Worm (Caenorhabditis elegans) whole organism, young adult: ENCODE data around the gene C28D4.8.
A peak's percentile ranks its signal among the peaks of the same experiment; 100 is the strongest.

Source experiments
- B0261.1 ChIP-seq: sonication (generic microtip); optimal IDR thresholded peaks from 2 replicates; lab custom pipeline; 2016; ENCODE audit warnings: mild to moderate bottlenecking, missing genetic modification characterization, moderate library complexity, missing compliant biosample characterization
- B0336.3 ChIP-seq: fragments of 200-800 bp; sonication (Bioruptor generic); IDR thresholded peaks from 2 replicates; pipeline ENCODE4 v1.3.6; 2022; ENCODE audit warnings: missing genetic modification characterization, missing compliant biosample characterization
- C17E4.6 ChIP-seq: fragments of 200-800 bp; sonication (Bioruptor generic); IDR thresholded peaks from 2 replicates; pipeline ENCODE4 v1.3.6; 2022; ENCODE audit warnings: missing genetic modification reagents, missing genetic modification characterization, missing compliant biosample characterization
- F22D6.2 ChIP-seq: sonication (generic microtip); optimal IDR thresholded peaks from 2 replicates; lab custom pipeline; 2016; ENCODE audit warnings: mild to moderate bottlenecking, missing genetic modification characterization, missing compliant biosample characterization
- F49E8.2 ChIP-seq: sonication (generic microtip); optimal IDR thresholded peaks from 3 replicates; lab custom pipeline; 2017; ENCODE audit warnings: missing genetic modification characterization, mild to moderate bottlenecking, missing compliant biosample characterization, antibody characterized with exemption, moderate library complexity; ENCODE audit not compliant: insufficient read depth
- Y79H2A.3 ChIP-seq: fragments of 200-800 bp; sonication (Bioruptor generic); conservative IDR thresholded peaks from 2 replicates; pipeline ENCODE4 v1.3.6; 2022; ENCODE audit warnings: missing genetic modification reagents, missing genetic modification characterization, missing compliant biosample characterization
- akir-1 ChIP-seq: fragments of 200-800 bp; sonication (Bioruptor generic); optimal IDR thresholded peaks from 2 replicates; lab custom pipeline; 2018; ENCODE audit warnings: mild to moderate bottlenecking, missing genetic modification characterization, moderate library complexity, missing compliant biosample characterization
- aptf-2 ChIP-seq: fragments of 200-800 bp; sonication (Bioruptor generic); conservative IDR thresholded peaks from 2 replicates; pipeline ENCODE4 v1.3.6; 2022; ENCODE audit warnings: missing genetic modification reagents, missing genetic modification characterization, missing compliant biosample characterization
- athp-1 ChIP-seq: sonication (generic microtip); optimal IDR thresholded peaks from 2 replicates; lab custom pipeline; 2017; ENCODE audit warnings: mild to moderate bottlenecking, missing genetic modification characterization, missing compliant biosample characterization
- bed-2 ChIP-seq: fragments of 200-800 bp; sonication (Bioruptor generic); IDR thresholded peaks from 2 replicates; pipeline ENCODE4 v1.3.6; 2022; ENCODE audit warnings: missing genetic modification reagents, missing genetic modification characterization, missing compliant biosample characterization
- ccch-3 ChIP-seq: fragments of 200-800 bp; sonication (Bioruptor generic); optimal IDR thresholded peaks from 2 replicates; lab custom pipeline; 2018; ENCODE audit warnings: mild to moderate bottlenecking, missing genetic modification characterization, missing compliant biosample characterization
- cebp-1 ChIP-seq, 2 experiments: fragments of 200-800 bp in 1 of 2; sonication (Bioruptor generic) in 1 of 2; sonication (generic microtip) in 1 of 2; IDR thresholded peaks in 1 of 2; optimal IDR thresholded peaks in 1 of 2; 2 replicates each; pipeline versions ENCODE4 v1.3.6 to Lab custom; 2017 to 2022; ENCODE audit warnings: missing compliant biosample characterization in 2 of 2, missing genetic modification characterization in 2 of 2, mild to moderate bottlenecking in 1 of 2, missing genetic modification reagents in 1 of 2, moderate library complexity in 1 of 2
- ceh-27 ChIP-seq: fragments of 200-800 bp; sonication (Bioruptor generic); optimal IDR thresholded peaks from 2 replicates; lab custom pipeline; 2018; ENCODE audit warnings: mild to moderate bottlenecking, missing genetic modification characterization, moderate library complexity, missing compliant biosample characterization
- ceh-58 ChIP-seq: fragments of 200-800 bp; sonication (Bioruptor generic); IDR thresholded peaks from 2 replicates; pipeline ENCODE4 v1.3.6; 2022; ENCODE audit warnings: missing genetic modification characterization, missing compliant biosample characterization
- die-1 ChIP-seq: sonication (generic microtip); optimal IDR thresholded peaks from 2 replicates; lab custom pipeline; 2016; ENCODE audit warnings: missing genotype, mild to moderate bottlenecking, missing genetic modification characterization, missing compliant biosample characterization
- dox-1 ChIP-seq: fragments of 200-800 bp; sonication (Bioruptor generic); IDR thresholded peaks from 2 replicates; pipeline ENCODE4 v1.3.6; 2022; ENCODE audit warnings: missing genetic modification reagents, missing genetic modification characterization, missing compliant biosample characterization
- dpl-1 ChIP-seq: fragments of 150-350 bp; optimal IDR thresholded peaks from 2 replicates; lab custom pipeline; 2014; ENCODE audit warnings: missing biosample characterization, missing genetic modification reagents, missing genetic modification characterization
- efl-1 ChIP-seq: fragments of 150-350 bp; optimal IDR thresholded peaks from 2 replicates; lab custom pipeline; 2014; ENCODE audit warnings: missing biosample characterization, missing genetic modification reagents, missing genetic modification characterization
- egl-18 ChIP-seq: fragments of 200-800 bp; sonication (Bioruptor generic); IDR thresholded peaks from 2 replicates; pipeline ENCODE4 v1.3.6; 2022; ENCODE audit warnings: missing genetic modification reagents, missing genetic modification characterization, missing compliant biosample characterization
- egrh-3 ChIP-seq: fragments of 200-800 bp; sonication (Bioruptor generic); IDR thresholded peaks from 2 replicates; pipeline ENCODE4 v1.3.6; 2022; ENCODE audit warnings: missing genetic modification reagents, missing genetic modification characterization, missing compliant biosample characterization
- ekl-4 ChIP-seq: fragments of 200-800 bp; sonication (Bioruptor generic); IDR thresholded peaks from 2 replicates; pipeline ENCODE4 v1.3.6; 2022; ENCODE audit warnings: missing genetic modification reagents, missing genetic modification characterization, missing compliant biosample characterization
- ets-4 ChIP-seq: fragments of 200-800 bp; sonication (Bioruptor generic); optimal IDR thresholded peaks from 2 replicates; lab custom pipeline; 2018; ENCODE audit warnings: mild to moderate bottlenecking, missing genetic modification characterization, missing compliant biosample characterization
- hmg-1.2 ChIP-seq: fragments of 200-800 bp; sonication (Bioruptor generic); IDR thresholded peaks from 2 replicates; pipeline ENCODE4 v1.3.6; 2022; ENCODE audit warnings: missing genetic modification reagents, missing genetic modification characterization, missing compliant biosample characterization
- hsf-1 ChIP-seq: fragments of 200-800 bp; sonication (Bioruptor generic); IDR thresholded peaks from 2 replicates; pipeline ENCODE4 v1.3.6; 2022; ENCODE audit warnings: missing genetic modification reagents, missing genetic modification characterization, missing compliant biosample characterization
- lag-1 ChIP-seq: fragments of 200-800 bp; sonication (Bioruptor generic); IDR thresholded peaks from 2 replicates; pipeline ENCODE4 v1.3.6; 2022; ENCODE audit warnings: missing genetic modification reagents, missing genetic modification characterization, missing compliant biosample characterization
- let-607 ChIP-seq, 2 experiments: fragments of 200-800 bp in 1 of 2; sonication (Bioruptor generic) in 1 of 2; sonication (generic microtip) in 1 of 2; optimal IDR thresholded peaks; 2 replicates each; lab custom pipeline; 2016 to 2018; ENCODE audit warnings: mild to moderate bottlenecking in 2 of 2, missing compliant biosample characterization in 2 of 2, missing genetic modification characterization in 2 of 2, moderate library complexity in 2 of 2, missing genotype in 1 of 2
- lin-40 ChIP-seq: sonication (generic microtip); optimal IDR thresholded peaks from 2 replicates; lab custom pipeline; 2016; ENCODE audit warnings: missing genetic modification characterization, mild to moderate bottlenecking, missing compliant biosample characterization, missing genotype, missing genetic modification reagents
- lin-54 ChIP-seq: fragments of 200-800 bp; sonication (Bioruptor generic); optimal IDR thresholded peaks from 2 replicates; lab custom pipeline; 2018; ENCODE audit warnings: mild to moderate bottlenecking, missing genetic modification characterization, missing compliant biosample characterization
- lir-1 ChIP-seq: fragments of 200-800 bp; sonication (Bioruptor generic); conservative IDR thresholded peaks from 2 replicates; pipeline ENCODE4 v1.3.6; 2022; ENCODE audit warnings: missing genetic modification reagents, missing genetic modification characterization, missing compliant biosample characterization
- madf-6 ChIP-seq: fragments of 200-800 bp; sonication (Bioruptor generic); IDR thresholded peaks from 2 replicates; pipeline ENCODE4 v1.3.6; 2022; ENCODE audit warnings: missing genetic modification reagents, missing genetic modification characterization, missing compliant biosample characterization
- mel-28 ChIP-seq: sonication (generic microtip); optimal IDR thresholded peaks from 2 replicates; lab custom pipeline; 2016; ENCODE audit warnings: borderline replicate concordance, mild to moderate bottlenecking, missing genetic modification characterization, missing compliant biosample characterization
- mes-4 ChIP-seq: sonication (generic microtip); optimal IDR thresholded peaks from 2 replicates; lab custom pipeline; 2016; ENCODE audit warnings: missing genotype, missing genetic modification characterization, missing compliant biosample characterization
- nhr-120 ChIP-seq: fragments of 200-800 bp; sonication (Bioruptor generic); IDR thresholded peaks from 2 replicates; pipeline ENCODE4 v1.3.6; 2022; ENCODE audit warnings: missing genetic modification characterization, missing compliant biosample characterization
- nhr-80 ChIP-seq: sonication (generic microtip); optimal IDR thresholded peaks from 2 replicates; lab custom pipeline; 2016; ENCODE audit warnings: missing genetic modification characterization, missing compliant biosample characterization
- pha-4 ChIP-seq: fragments of 150-350 bp; sonication (generic microtip); optimal IDR thresholded peaks from 2 replicates; lab custom pipeline; 2014; ENCODE audit warnings: missing biosample characterization, missing genetic modification reagents, missing genetic modification characterization
- sdz-38 ChIP-seq: sonication (generic microtip); optimal IDR thresholded peaks from 2 replicates; lab custom pipeline; 2016; ENCODE audit warnings: missing genotype, missing genetic modification characterization, missing compliant biosample characterization
- sea-2 ChIP-seq: fragments of 200-800 bp; sonication (Bioruptor generic); IDR thresholded peaks from 2 replicates; pipeline ENCODE4 v1.3.6; 2022; ENCODE audit warnings: missing genetic modification characterization, missing compliant biosample characterization
- snpc-4 ChIP-seq, 5 experiments: fragments of 150-350 bp in 1 of 5; sonication (generic microtip) in 4 of 5; optimal IDR thresholded peaks; 2 replicates each; lab custom pipeline; 2014 to 2018; ENCODE audit warnings: missing genetic modification characterization in 5 of 5, missing biosample characterization in 3 of 5, antibody characterized with exemption in 2 of 5, mild to moderate bottlenecking in 2 of 5, missing compliant biosample characterization in 2 of 5, missing genotype in 2 of 5, moderate library complexity in 2 of 5, missing genetic modification reagents in 1 of 5
- somi-1 ChIP-seq: fragments of 200-800 bp; sonication (Bioruptor generic); optimal IDR thresholded peaks from 2 replicates; lab custom pipeline; 2018; ENCODE audit warnings: mild to moderate bottlenecking, missing genetic modification characterization, missing compliant biosample characterization
- tbp1 ChIP-seq: fragments of 200-800 bp; sonication (Bioruptor generic); optimal IDR thresholded peaks from 2 replicates; lab custom pipeline; 2018; ENCODE audit warnings: mild to moderate bottlenecking, missing genetic modification characterization, missing compliant biosample characterization
- tbx-9 ChIP-seq: sonication (generic microtip); optimal IDR thresholded peaks from 2 replicates; lab custom pipeline; 2016; ENCODE audit warnings: borderline replicate concordance, missing genetic modification characterization, inconsistent platforms, missing compliant biosample characterization
- tlf-1 ChIP-seq: fragments of 200-800 bp; sonication (Bioruptor generic); optimal IDR thresholded peaks from 2 replicates; lab custom pipeline; 2018; ENCODE audit warnings: mild to moderate bottlenecking, missing genetic modification characterization, missing compliant biosample characterization
- zim-3 ChIP-seq: sonication (generic microtip); optimal IDR thresholded peaks from 2 replicates; lab custom pipeline; 2017; ENCODE audit warnings: mild to moderate bottlenecking, missing genetic modification characterization, moderate library complexity, missing compliant biosample characterization
- ztf-3 ChIP-seq: fragments of 200-800 bp; sonication (Bioruptor generic); optimal IDR thresholded peaks from 2 replicates; lab custom pipeline; 2018; ENCODE audit warnings: mild to moderate bottlenecking, missing genetic modification characterization, missing compliant biosample characterization

Gene C28D4.8

ce11 chrIV:9757425-9757740 is 9.1 kb upstream of the C28D4.8 start, which contains the start of gene nhr-97:
nhr-97 (plus strand) TSS chrIV:9757641.
- no peak for TF ChIP-seq lag-1
- TF ChIP-seq ztf-3 (GFP tag; lab: Kevin White, UChicago) = no peak

ce11 chrIV:9756647-9757424 is 8.6 kb upstream of the C28D4.8 start:
- TF ChIP-seq aptf-2 (GFP tag; lab: Robert Waterston, UW) (no peak), dpl-1 (GFP tag; lab: Kevin White, UChicago) (no peak), egrh-3 (GFP tag; lab: Robert Waterston, UW) (no peak), B0261.1 (tag; lab: Kevin White, UChicago) (no peak), lin-54 (no peak), mel-28 (tag; lab: Kevin White, UChicago) (no peak), athp-1 (tag; lab: Kevin White, UChicago) (no peak), tbx-9 (tag; lab: Kevin White, UChicago) (no peak), die-1 (no peak), mes-4 (tag; lab: Kevin White, UChicago) (no peak), ceh-27 (GFP tag; lab: Kevin White, UChicago) (no peak), somi-1 (GFP tag; lab: Kevin White, UChicago) (no peak), lir-1 (GFP tag; lab: Robert Waterston, UW) (no peak), sea-2 (GFP tag; lab: Robert Waterston, UW) (no peak), nhr-80 (peak; percentile 81), efl-1 (GFP tag; lab: Kevin White, UChicago) (no peak), nhr-120 (GFP tag; lab: Robert Waterston, UW) (no peak), hmg-1.2 (GFP tag; lab: Robert Waterston, UW) (peak; percentile 67; the same call in 1 of the 2 replicates), Y79H2A.3 (no peak), ceh-58 (GFP tag; lab: Robert Waterston, UW) (no peak), snpc-4 (GFP tag; optimal IDR thresholded peaks at IDR 0.05; lab: Kevin White, UChicago) (no peak), snpc-4 (tag; optimal IDR thresholded peaks at IDR 0.05; lab: Kevin White, UChicago) (peak in 1 of 4 experiments; percentile 13), dox-1 (GFP tag; lab: Robert Waterston, UW) (no peak), hsf-1 (no peak), B0336.3 (GFP tag; lab: Robert Waterston, UW) (no peak), akir-1 (GFP tag; lab: Kevin White, UChicago) (no peak), cebp-1 (GFP tag; IDR thresholded peaks at IDR 0.05; lab: Robert Waterston, UW) (no peak), cebp-1 (tag; optimal IDR thresholded peaks at IDR 0.05; lab: Kevin White, UChicago) (no peak)
- TF ChIP-seq, all 124 proteins: peak for 3

- TF ChIP-seq pha-4 (tag; lab: Kevin White, UChicago) = no peak
- TF ChIP-seq tbp1 (GFP tag; lab: Kevin White, UChicago) = no peak
- TF ChIP-seq lin-40 = no peak
- TF ChIP-seq mes-4 (tag; lab: Kevin White, UChicago) = no peak
- TF ChIP-seq bed-2 (GFP tag; lab: Robert Waterston, UW) = no peak
- TF ChIP-seq sdz-38 (tag; lab: Kevin White, UChicago) = no peak
- no peak for TF ChIP-seq let-607 (tag; optimal IDR thresholded peaks at IDR 0.05; lab: Kevin White, UChicago)
- TF ChIP-seq madf-6 = no peak
- no peak for TF ChIP-seq athp-1 (tag; lab: Kevin White, UChicago)
- no peak for TF ChIP-seq ets-4
- TF ChIP-seq mel-28 (tag; lab: Kevin White, UChicago) = no peak
- no peak for TF ChIP-seq F49E8.2
- TF ChIP-seq ccch-3 (GFP tag; lab: Kevin White, UChicago) = no peak
- TF ChIP-seq egl-18 (GFP tag; lab: Robert Waterston, UW) = no peak
- no peak for TF ChIP-seq ekl-4
- TF ChIP-seq F22D6.2 (tag; lab: Kevin White, UChicago) = no peak
- TF ChIP-seq zim-3 (tag; lab: Kevin White, UChicago) = no peak
- no peak for TF ChIP-seq tlf-1
- TF ChIP-seq C17E4.6 = no peak
These were observed 7.5 kb upstream of the C28D4.8 start for ce11 chrIV:9755713-9756112.
